Worm (Caenorhabditis elegans) whole organism, L2 larva: ENCODE measurements around the gene Y69A2AR.19.

ENCODE experiments used
- F13H6.1 ChIP-seq: sonication (generic microtip); optimal IDR thresholded peaks from 2 replicates; lab custom pipeline; 2016; ENCODE audit warnings: missing genetic modification characterization, missing compliant biosample characterization
- Y55F3AM.14 ChIP-seq: fragments of 200-800 bp; sonication (Bioruptor generic); optimal IDR thresholded peaks from 2 replicates; lab custom pipeline; 2018; ENCODE audit warnings: mild to moderate bottlenecking, missing genetic modification characterization, missing compliant biosample characterization
- egl-27 ChIP-seq: sonication (generic microtip); optimal IDR thresholded peaks from 3 replicates; lab custom pipeline; 2017; ENCODE audit warnings: missing biosample characterization, missing genetic modification reagents, missing genetic modification characterization
- elt-3 ChIP-seq: sonication (generic microtip); optimal IDR thresholded peaks from 2 replicates; lab custom pipeline; 2017; ENCODE audit warnings: missing biosample characterization, missing genetic modification characterization
- fos-1 ChIP-seq: fragments of 150-350 bp; optimal IDR thresholded peaks from 2 replicates; lab custom pipeline; 2014; ENCODE audit warnings: missing biosample characterization, missing genetic modification characterization
- nhr-10 ChIP-seq: sonication (generic microtip); optimal IDR thresholded peaks from 2 replicates; lab custom pipeline; 2017; ENCODE audit warnings: missing biosample characterization, missing genetic modification characterization
- nhr-11 ChIP-seq: fragments of 150-350 bp; optimal IDR thresholded peaks from 2 replicates; lab custom pipeline; 2014; ENCODE audit warnings: missing biosample characterization, missing genetic modification characterization
- nhr-237 ChIP-seq: fragments of 150-350 bp; optimal IDR thresholded peaks from 2 replicates; lab custom pipeline; 2014; ENCODE audit warnings: missing biosample characterization, missing genetic modification characterization
- unc-62 ChIP-seq: fragments of 150-350 bp; optimal IDR thresholded peaks from 2 replicates; lab custom pipeline; 2014; ENCODE audit warnings: missing biosample characterization, missing genetic modification reagents, missing genetic modification characterization

DNA sequence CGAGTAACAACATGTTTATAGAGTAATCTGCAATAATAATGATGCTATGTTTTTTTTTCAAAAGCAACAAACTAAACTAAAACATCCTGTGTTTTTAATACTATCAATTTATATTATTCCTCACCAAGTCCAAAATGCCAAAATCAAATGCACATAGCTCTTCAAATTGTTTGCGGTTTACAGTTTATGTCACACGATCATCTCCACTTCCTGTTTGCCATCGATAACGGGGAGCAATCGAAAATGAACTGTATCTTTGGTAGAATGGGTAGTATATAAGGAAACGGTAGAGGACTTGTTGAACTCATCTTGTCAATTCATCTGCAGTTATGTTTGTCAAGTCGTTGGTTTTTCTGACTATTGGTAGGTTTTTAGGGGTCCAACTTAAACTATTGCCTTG, 24.5 kb upstream of the Y69A2AR.19 start, which contains the start of gene ilys-3:
- TF ChIP-seq F13H6.1 (tag; lab: Kevin White, UChicago) (no peak), elt-3 (no peak), nhr-237 (tag; lab: Kevin White, UChicago) (no peak), fos-1 (tag; lab: Kevin White, UChicago) (no peak), Y55F3AM.14 (GFP tag; lab: Kevin White, UChicago) (no peak), egl-27 (tag; lab: Kevin White, UChicago) (no peak), nhr-11 (tag; lab: Kevin White, UChicago) (no peak), unc-62 (GFP tag; lab: Kevin White, UChicago) (no peak), nhr-10 (tag; lab: Kevin White, UChicago) (no peak)
